Worm (Caenorhabditis elegans): Measurements from ENCODE around the gene aex-4.

- TF ChIP-seq fkh-10 (GFP tag; optimal IDR thresholded peaks at IDR 0.05) = no peak
- no peak for TF ChIP-seq elt-1 (tag; optimal IDR thresholded peaks at IDR 0.05)
- no peak for TF ChIP-seq lin-15B (tag; optimal IDR thresholded peaks at IDR 0.05)
- TF ChIP-seq lin-39 (tag; optimal IDR thresholded peaks at IDR 0.05) = no peak
- TF ChIP-seq nhr-11 (tag; optimal IDR thresholded peaks at IDR 0.05) = no peak
- TF ChIP-seq ZK546.5 (tag; optimal IDR thresholded peaks at IDR 0.05) = no peak
- no peak for TF ChIP-seq R02D3.7 (tag; optimal IDR thresholded peaks at IDR 0.05)
- TF ChIP-seq aly-2 (tag; optimal IDR thresholded peaks at IDR 0.05) = no peak
- no peak for TF ChIP-seq unc-62 (GFP tag; optimal IDR thresholded peaks at IDR 0.05)
Measured at ce11 chrX:3689155-3689719, 39.8 kb upstream of the aex-4 start, which contains the start of gene tag-278.

Measured in whole organism, L3 larva.